Fruit fly (Drosophila melanogaster) whole organism, embryonic: ENCODE results near the gene Tmtc4.

Experiments used
- B-H2 ChIP-seq: fragments of 200-800 bp; sonication (Bioruptor generic); optimal IDR thresholded peaks from 2 replicates; lab custom pipeline; 2018; ENCODE audit warnings: missing biosample characterization, mild to moderate bottlenecking, missing genetic modification characterization
- Bgb ChIP-seq: fragments of 200-800 bp; sonication (Bioruptor generic); IDR thresholded peaks from 2 replicates; pipeline ENCODE4 v1.3.6; 2022; ENCODE audit warnings: missing biosample characterization, missing genetic modification characterization; ENCODE audit not compliant: partially characterized antibody
- CG10209 ChIP-seq: fragments of 200-800 bp; sonication (Bioruptor generic); optimal IDR thresholded peaks from 3 replicates; lab custom pipeline; 2017; ENCODE audit warnings: missing biosample characterization, mild to moderate bottlenecking, missing genetic modification characterization, missing genetic modification reagents
- CG10654 ChIP-seq: fragments of 200-800 bp; sonication (Bioruptor generic); optimal IDR thresholded peaks from 2 replicates; lab custom pipeline; 2016; ENCODE audit warnings: missing biosample characterization, missing genetic modification characterization
- CG11696 ChIP-seq: fragments of 200-800 bp; sonication (Bioruptor generic); IDR thresholded peaks from 2 replicates; pipeline ENCODE4 v1.3.6; 2022; ENCODE audit warnings: missing biosample characterization, missing genetic modification characterization
- CG12219 ChIP-seq: fragments of 200-800 bp; sonication (Bioruptor generic); optimal IDR thresholded peaks from 3 replicates; lab custom pipeline; 2018; ENCODE audit warnings: missing biosample characterization, mild to moderate bottlenecking, missing genetic modification characterization
- CG12659 ChIP-seq: fragments of 200-800 bp; sonication (Bioruptor generic); optimal IDR thresholded peaks from 3 replicates; lab custom pipeline; 2017; ENCODE audit warnings: mild to moderate bottlenecking, missing biosample characterization, missing genetic modification reagents, missing genetic modification characterization
- CG12942 ChIP-seq: fragments of 200-800 bp; sonication (Bioruptor generic); optimal IDR thresholded peaks from 3 replicates; lab custom pipeline; 2016; ENCODE audit warnings: missing biosample characterization, missing genetic modification characterization
- CG13894 ChIP-seq: fragments of 200-800 bp; sonication (Bioruptor generic); optimal IDR thresholded peaks from 3 replicates; lab custom pipeline; 2018; ENCODE audit warnings: missing biosample characterization, mild to moderate bottlenecking, missing genetic modification characterization, moderate library complexity
- CG14014 ChIP-seq: fragments of 200-800 bp; sonication (Bioruptor generic); IDR thresholded peaks from 2 replicates; pipeline ENCODE4 v1.3.6; 2022; ENCODE audit warnings: missing biosample characterization, missing genetic modification characterization
- CG14050 ChIP-seq: fragments of 200-800 bp; sonication (Bioruptor generic); IDR thresholded peaks from 3 replicates; pipeline ENCODE4 v1.3.6; 2022; ENCODE audit warnings: missing biosample characterization, missing genetic modification characterization
- CG15479 ChIP-seq: fragments of 200-800 bp; sonication (Bioruptor generic); optimal IDR thresholded peaks from 3 replicates; lab custom pipeline; 2019; ENCODE audit warnings: missing biosample characterization, mild to moderate bottlenecking, missing genetic modification characterization, moderate library complexity
- CG15696 ChIP-seq: fragments of 200-800 bp; sonication (Bioruptor generic); optimal IDR thresholded peaks from 2 replicates; lab custom pipeline; 2019; ENCODE audit warnings: missing biosample characterization, mild to moderate bottlenecking, missing genetic modification characterization, moderate library complexity
- CG18476 ChIP-seq: fragments of 200-800 bp; sonication (Bioruptor generic); optimal IDR thresholded peaks from 2 replicates; lab custom pipeline; 2016; ENCODE audit warnings: missing biosample characterization, mild to moderate bottlenecking, missing genetic modification characterization
- CG31224 ChIP-seq: fragments of 200-800 bp; sonication (Bioruptor generic); IDR thresholded peaks from 2 replicates; pipeline ENCODE4 v1.3.6; 2022; ENCODE audit warnings: missing biosample characterization, missing genetic modification characterization
- CG3847 ChIP-seq: fragments of 200-800 bp; sonication (Bioruptor generic); IDR thresholded peaks from 2 replicates; pipeline ENCODE4 v1.3.6; 2022; ENCODE audit warnings: missing biosample characterization, missing genetic modification characterization
- CG6272 ChIP-seq: fragments of 200-800 bp; sonication (Bioruptor generic); IDR thresholded peaks from 2 replicates; pipeline ENCODE4 v1.3.6; 2022; ENCODE audit warnings: missing biosample characterization, missing genetic modification characterization
- CG7556 ChIP-seq: fragments of 200-800 bp; sonication (Bioruptor generic); optimal IDR thresholded peaks from 2 replicates; lab custom pipeline; 2017; ENCODE audit warnings: missing biosample characterization, mild to moderate bottlenecking, missing genetic modification characterization
- CG8281 ChIP-seq: fragments of 200-800 bp; sonication (Bioruptor generic); optimal IDR thresholded peaks from 2 replicates; lab custom pipeline; 2018; ENCODE audit warnings: missing biosample characterization, mild to moderate bottlenecking, missing genetic modification characterization, moderate library complexity
- CG8359 ChIP-seq: fragments of 200-800 bp; sonication (Bioruptor generic); optimal IDR thresholded peaks from 2 replicates; lab custom pipeline; 2017; ENCODE audit warnings: missing biosample characterization, mild to moderate bottlenecking, missing genetic modification characterization, borderline replicate concordance
- CG8765 ChIP-seq: fragments of 200-800 bp; sonication (Bioruptor generic); IDR thresholded peaks from 2 replicates; pipeline ENCODE4 v1.3.6; 2022; ENCODE audit warnings: missing biosample characterization, missing genetic modification characterization
- CG8944 ChIP-seq: fragments of 200-800 bp; sonication (Bioruptor generic); optimal IDR thresholded peaks from 3 replicates; lab custom pipeline; 2016; ENCODE audit warnings: missing biosample characterization, missing genetic modification characterization
- D19A ChIP-seq: fragments of 200-800 bp; optimal IDR thresholded peaks from 3 replicates; lab custom pipeline; 2019; ENCODE audit warnings: missing biosample characterization, mild to moderate bottlenecking, missing genetic modification characterization, moderate library complexity
- Deaf1 ChIP-seq: fragments of 200-800 bp; optimal IDR thresholded peaks from 3 replicates; lab custom pipeline; 2019; ENCODE audit warnings: missing biosample characterization, mild to moderate bottlenecking, missing genetic modification characterization, moderate library complexity
- E2f2 ChIP-seq: fragments of 200-800 bp; sonication (Bioruptor generic); IDR thresholded peaks from 2 replicates; pipeline ENCODE4 v1.3.6; 2022; ENCODE audit warnings: missing biosample characterization, missing genetic modification characterization
- Ets97D ChIP-seq: fragments of 200-800 bp; sonication (Bioruptor generic); optimal IDR thresholded peaks from 3 replicates; lab custom pipeline; 2016; ENCODE audit warnings: missing biosample characterization, missing genetic modification characterization
- HLH54F ChIP-seq: fragments of 200-800 bp; sonication (Bioruptor generic); optimal IDR thresholded peaks from 3 replicates; lab custom pipeline; 2016; ENCODE audit warnings: missing biosample characterization, missing genetic modification characterization
- Rx ChIP-seq: fragments of 200-800 bp; sonication (Bioruptor generic); IDR thresholded peaks from 2 replicates; pipeline ENCODE4 v1.3.6; 2022; ENCODE audit warnings: missing biosample characterization, missing genetic modification characterization
- Usf ChIP-seq: fragments of 200-800 bp; sonication (Bioruptor generic); optimal IDR thresholded peaks from 2 replicates; lab custom pipeline; 2017; ENCODE audit warnings: missing genotype, missing biosample characterization, missing genetic modification characterization
- az2 ChIP-seq: fragments of 200-800 bp; sonication (Bioruptor generic); optimal IDR thresholded peaks from 3 replicates; lab custom pipeline; 2016; ENCODE audit warnings: missing biosample characterization, missing genetic modification characterization
- bowl ChIP-seq: fragments of 200-800 bp; sonication (Bioruptor generic); IDR thresholded peaks from 2 replicates; pipeline ENCODE4 v1.3.6; 2022; ENCODE audit warnings: missing biosample characterization, missing genetic modification characterization
- dmrt11E ChIP-seq: fragments of 200-800 bp; sonication (Bioruptor generic); optimal IDR thresholded peaks from 3 replicates; lab custom pipeline; 2018; ENCODE audit warnings: missing biosample characterization, mild to moderate bottlenecking, missing genetic modification characterization, moderate library complexity
- dmrt99B ChIP-seq: fragments of 200-800 bp; sonication (Bioruptor generic); optimal IDR thresholded peaks from 2 replicates; lab custom pipeline; 2018; ENCODE audit warnings: missing biosample characterization, mild to moderate bottlenecking, missing genetic modification characterization, moderate library complexity
- en ChIP-seq: fragments of 200-800 bp; sonication (Bioruptor generic); optimal IDR thresholded peaks from 2 replicates; lab custom pipeline; 2016; ENCODE audit warnings: missing biosample characterization, missing genetic modification characterization
- fru ChIP-seq: fragments of >200 bp; optimal IDR thresholded peaks from 2 replicates; lab custom pipeline; 2017
- ftz-f1 ChIP-seq: fragments of 200-800 bp; sonication (Bioruptor generic); optimal IDR thresholded peaks from 2 replicates; lab custom pipeline; 2016; ENCODE audit warnings: missing biosample characterization, missing genetic modification characterization
- gem ChIP-seq: fragments of 200-800 bp; sonication (Bioruptor generic); optimal IDR thresholded peaks from 2 replicates; lab custom pipeline; 2019; ENCODE audit warnings: missing biosample characterization, mild to moderate bottlenecking, missing genetic modification characterization, moderate library complexity
- gfzf ChIP-seq: fragments of 200-800 bp; sonication (Bioruptor generic); optimal IDR thresholded peaks from 2 replicates; lab custom pipeline; 2016; ENCODE audit warnings: missing biosample characterization, mild to moderate bottlenecking, missing genetic modification characterization, moderate library complexity
- grau ChIP-seq: fragments of 200-800 bp; optimal IDR thresholded peaks from 3 replicates; lab custom pipeline; 2019; ENCODE audit warnings: missing biosample characterization, mild to moderate bottlenecking, missing genetic modification characterization, moderate library complexity
- ham ChIP-seq: fragments of 200-800 bp; sonication (Bioruptor generic); IDR thresholded peaks from 2 replicates; pipeline ENCODE4 v1.3.6; 2022; ENCODE audit warnings: missing biosample characterization, missing genetic modification characterization
- her ChIP-seq: fragments of 200-800 bp; sonication (Bioruptor generic); optimal IDR thresholded peaks from 2 replicates; lab custom pipeline; 2016; ENCODE audit warnings: missing biosample characterization, missing genetic modification characterization
- kah ChIP-seq: fragments of 200-800 bp; sonication (Bioruptor generic); optimal IDR thresholded peaks from 2 replicates; lab custom pipeline; 2018; ENCODE audit warnings: missing biosample characterization, mild to moderate bottlenecking, missing genetic modification characterization
- knrl ChIP-seq: fragments of 200-800 bp; sonication (Bioruptor generic); IDR thresholded peaks from 3 replicates; pipeline ENCODE4 v1.3.6; 2022; ENCODE audit warnings: missing biosample characterization, missing genetic modification characterization; ENCODE audit not compliant: partially characterized antibody
- mirr ChIP-seq: fragments of 200-800 bp; sonication (Bioruptor generic); optimal IDR thresholded peaks from 3 replicates; lab custom pipeline; 2018; ENCODE audit warnings: missing biosample characterization, mild to moderate bottlenecking, missing genetic modification characterization
- onecut ChIP-seq: fragments of 200-800 bp; sonication (Bioruptor generic); IDR thresholded peaks from 2 replicates; pipeline ENCODE4 v1.3.6; 2022; ENCODE audit warnings: missing biosample characterization, missing genetic modification characterization
- pb ChIP-seq: fragments of 200-800 bp; sonication (Bioruptor generic); optimal IDR thresholded peaks from 3 replicates; lab custom pipeline; 2016; ENCODE audit warnings: missing biosample characterization, missing genetic modification characterization
- run ChIP-seq: fragments of 200-800 bp; sonication (Bioruptor generic); optimal IDR thresholded peaks from 3 replicates; lab custom pipeline; 2018; ENCODE audit warnings: missing biosample characterization, mild to moderate bottlenecking, missing genetic modification characterization
- scrt ChIP-seq: fragments of 200-800 bp; sonication (Bioruptor generic); optimal IDR thresholded peaks from 2 replicates; lab custom pipeline; 2018; ENCODE audit warnings: missing biosample characterization, mild to moderate bottlenecking, missing genetic modification characterization, moderate library complexity
- sqz ChIP-seq: fragments of 200-800 bp; sonication (Bioruptor generic); optimal IDR thresholded peaks from 3 replicates; lab custom pipeline; 2018; ENCODE audit warnings: missing biosample characterization, mild to moderate bottlenecking, missing genetic modification characterization
- tap ChIP-seq: fragments of 200-800 bp; optimal IDR thresholded peaks from 3 replicates; lab custom pipeline; 2019; ENCODE audit warnings: missing biosample characterization, mild to moderate bottlenecking, missing genetic modification characterization, moderate library complexity
- tgo ChIP-seq: fragments of 200-800 bp; sonication (Bioruptor generic); IDR thresholded peaks from 3 replicates; pipeline ENCODE4 v1.3.6; 2022; ENCODE audit warnings: missing biosample characterization, missing genetic modification characterization
- tin ChIP-seq: fragments of 200-800 bp; sonication (Bioruptor generic); optimal IDR thresholded peaks from 3 replicates; lab custom pipeline; 2016; ENCODE audit warnings: missing biosample characterization, missing genetic modification characterization
- z ChIP-seq: fragments of 200-800 bp; sonication (Bioruptor generic); IDR thresholded peaks from 3 replicates; pipeline ENCODE4 v1.3.6; 2022; ENCODE audit warnings: missing biosample characterization, missing genetic modification characterization

Tmtc4 gene

dm6 chr3R:15366839-15367238 is 15.8 kb downstream of the Tmtc4 start (continued):
- TF ChIP-seq tap (no peak), dmrt99B (tag; lab: Kevin White, UChicago) (no peak), tin (GFP tag; lab: Kevin White, UChicago) (no peak), Bgb (GFP tag; lab: Robert Waterston, UW) (no peak), CG12219 (GFP tag; lab: Kevin White, UChicago) (no peak), kah (no peak), Deaf1 (no peak), tgo (peak; percentile 59), CG18476 (GFP tag; lab: Kevin White, UChicago) (peak; percentile 4), B-H2 (GFP tag; lab: Kevin White, UChicago) (no peak), CG7556 (GFP tag; lab: Kevin White, UChicago) (peak; percentile 73), dmrt11E (tag; lab: Kevin White, UChicago) (peak; percentile 15), D19A (tag; lab: Kevin White, UChicago) (no peak), CG11696 (no peak), CG6272 (no peak), knrl (GFP tag; lab: Robert Waterston, UW) (no peak), CG10209 (GFP tag; lab: Kevin White, UChicago) (peak; percentile 37), az2 (no peak), CG31224 (GFP tag; lab: Robert Waterston, UW) (no peak), gfzf (GFP tag; lab: Kevin White, UChicago) (no peak), CG3847 (GFP tag; lab: Robert Waterston, UW) (no peak; the same call in 1 of the 2 replicates), CG12659 (GFP tag; lab: Kevin White, UChicago) (peak; percentile 30), CG15696 (no peak), gem (tag; lab: Kevin White, UChicago) (peak; percentile 82), CG8281 (no peak), CG13894 (tag; lab: Kevin White, UChicago) (no peak), grau (tag; lab: Kevin White, UChicago) (peak; percentile 51), sqz (no peak), fru (lab: Kevin White, UChicago) (no peak), CG8359 (GFP tag; lab: Kevin White, UChicago) (no peak), en (GFP tag; lab: Kevin White, UChicago) (no peak), mirr (no peak), bowl (GFP tag; lab: Robert Waterston, UW) (no peak), CG8944 (GFP tag; lab: Kevin White, UChicago) (no peak), CG14050 (GFP tag; lab: Robert Waterston, UW) (no peak), pb (GFP tag; lab: Kevin White, UChicago) (no peak), onecut (GFP tag; lab: Robert Waterston, UW) (no peak), ftz-f1 (GFP tag; lab: Kevin White, UChicago) (no peak), CG15479 (GFP tag; lab: Kevin White, UChicago) (no peak), scrt (GFP tag; lab: Kevin White, UChicago) (no peak), CG12942 (GFP tag; lab: Kevin White, UChicago) (no peak), z (no peak), CG8765 (GFP tag; lab: Robert Waterston, UW) (no peak), CG14014 (GFP tag; lab: Robert Waterston, UW) (peak; percentile 49; the same call in 1 of the 2 replicates), HLH54F (GFP tag; lab: Kevin White, UChicago) (no peak), run (tag; lab: Kevin White, UChicago) (no peak), Usf (GFP tag; lab: Kevin White, UChicago) (no peak), E2f2 (GFP tag; lab: Robert Waterston, UW) (no peak), Rx (GFP tag; lab: Robert Waterston, UW) (no peak), ham (GFP tag; lab: Robert Waterston, UW) (no peak), her (GFP tag; lab: Kevin White, UChicago) (no peak), CG10654 (no peak), Ets97D (GFP tag; lab: Kevin White, UChicago) (no peak)
